Worm (Caenorhabditis elegans): ENCODE measurements around the gene srv-28.
A peak's percentile ranks its signal among the peaks of the same experiment; 100 is the strongest.
"Not testable (repeated sequence)": the region's sequence is repeated elsewhere in the genome, so short reads cannot be mapped to it uniquely, and the experiment has no call there.

Gene srv-28

ce11 chrIV:6259732-6260131 is 3.4 kb downstream of the srv-28 start, which contains the start of gene nlp-16:
Gene nlp-16, minus strand, starts transcription at chrIV:6259832.
- TF ChIP-seq blmp-1 (tag; optimal IDR thresholded peaks at IDR 0.05): no peak
- no peak for TF ChIP-seq hpl-2 (GFP tag; optimal IDR thresholded peaks at IDR 0.05)
- TF ChIP-seq fos-1 (tag; optimal IDR thresholded peaks at IDR 0.05): no peak
- TF ChIP-seq unc-30 (tag; optimal IDR thresholded peaks at IDR 0.05): no peak
- TF ChIP-seq sox-4 (tag; optimal IDR thresholded peaks at IDR 0.05): no peak
- no peak for TF ChIP-seq nhr-77 (tag; optimal IDR thresholded peaks at IDR 0.05)
- TF ChIP-seq ceh-8 (GFP tag; optimal IDR thresholded peaks at IDR 0.05): no peak
- no peak for TF ChIP-seq zag-1 (tag; optimal IDR thresholded peaks at IDR 0.05)
- TF ChIP-seq tlp-1 (tag; optimal IDR thresholded peaks at IDR 0.05): no peak
- no peak for TF ChIP-seq lin-15B (tag; optimal IDR thresholded peaks at IDR 0.05)
- TF ChIP-seq aha-1 (tag; optimal IDR thresholded peaks at IDR 0.05): no peak
- TF ChIP-seq nhr-84 (tag; optimal IDR thresholded peaks at IDR 0.05): no peak

ce11 chrIV:6258967-6259366 is 4.2 kb downstream of the srv-28 start:
- no peak for TF ChIP-seq sox-4 (tag; optimal IDR thresholded peaks at IDR 0.05)
- TF ChIP-seq lin-35 (GFP tag; optimal IDR thresholded peaks at IDR 0.05): no peak
- TF ChIP-seq nhr-47 (tag; optimal IDR thresholded peaks at IDR 0.05): no peak
- TF ChIP-seq lin-13 (GFP tag; optimal IDR thresholded peaks at IDR 0.05): no peak
- TF ChIP-seq sup-37 (GFP tag; optimal IDR thresholded peaks at IDR 0.05): no peak
- no peak for TF ChIP-seq egl-27 (tag; optimal IDR thresholded peaks at IDR 0.05)
- no peak for TF ChIP-seq unc-98 (GFP tag; IDR thresholded peaks at IDR 0.05)
- TF ChIP-seq nhr-28 (tag; optimal IDR thresholded peaks at IDR 0.05): no peak
- no peak for TF ChIP-seq ama-1 (optimal IDR thresholded peaks at IDR 0.05)

ce11 chrIV:6254635-6255034 is 8.5 kb downstream of the srv-28 start, which contains the start of gene T13A10.64:
Gene T13A10.64, plus strand, starts transcription at chrIV:6254935.
- TF ChIP-seq unc-62 (GFP tag; optimal IDR thresholded peaks at IDR 0.05) (no peak), blmp-1 (tag; optimal IDR thresholded peaks at IDR 0.05) (no peak), nhr-85 (tag) (no peak), elt-2 (tag; optimal IDR thresholded peaks at IDR 0.05) (no peak), nhr-71 (tag; optimal IDR thresholded peaks at IDR 0.05) (no peak), tlp-1 (tag; optimal IDR thresholded peaks at IDR 0.05) (no peak), egl-27 (tag; optimal IDR thresholded peaks at IDR 0.05) (no peak), nhr-28 (tag; optimal IDR thresholded peaks at IDR 0.05) (no peak), unc-30 (tag; optimal IDR thresholded peaks at IDR 0.05) (no peak)

- not testable (repeated sequence) for TF ChIP-seq vab-15, C04F5.9, ceh-82 (tag; optimal IDR thresholded peaks at IDR 0.05)
Observed at ce11 chrIV:6253000-6253399, 10.1 kb downstream of the srv-28 start, which contains the start of gene T13A10.2. Gene T13A10.2, plus strand, starts transcription at chrIV:6253300.

ce11 chrIV:6249591-6249990 is 13.6 kb downstream of the srv-28 start, which contains the start of gene F58F9.1:
Gene F58F9.1, plus strand, starts transcription at chrIV:6249841.
- TF ChIP-seq lir-3 (tag; optimal IDR thresholded peaks at IDR 0.05; ENCODE audit: poor library complexity) (no peak), lin-14 (GFP tag; optimal IDR thresholded peaks at IDR 0.05) (peak; percentile 64), ceh-8 (GFP tag; optimal IDR thresholded peaks at IDR 0.05) (no peak), rnt-1 (tag; optimal IDR thresholded peaks at IDR 0.05) (no peak), ets-5 (GFP tag; IDR thresholded peaks at IDR 0.05) (no peak), blmp-1 (tag; optimal IDR thresholded peaks at IDR 0.05) (no peak), lin-35 (GFP tag; optimal IDR thresholded peaks at IDR 0.05) (no peak), nhr-85 (tag) (no peak), elt-2 (tag; optimal IDR thresholded peaks at IDR 0.05) (no peak), zag-1 (tag; optimal IDR thresholded peaks at IDR 0.05) (no peak), hpl-2 (GFP tag; optimal IDR thresholded peaks at IDR 0.05) (no peak), fos-1 (tag; optimal IDR thresholded peaks at IDR 0.05) (no peak), lin-13 (GFP tag; optimal IDR thresholded peaks at IDR 0.05) (no peak), ceh-88 (GFP tag; IDR thresholded peaks at IDR 0.05) (no peak), snu-23 (GFP tag; optimal IDR thresholded peaks at IDR 0.05) (no peak), zip-4 (GFP tag; optimal IDR thresholded peaks at IDR 0.05) (no peak), fkh-4 (tag; optimal IDR thresholded peaks at IDR 0.05; ENCODE audit: borderline replicate concordance) (no peak), nhr-84 (tag; optimal IDR thresholded peaks at IDR 0.05) (no peak), egl-13 (tag; optimal IDR thresholded peaks at IDR 0.05) (peak; percentile 9), dsc-1 (tag; optimal IDR thresholded peaks at IDR 0.05) (peak; percentile 37), pqm-1 (tag; optimal IDR thresholded peaks at IDR 0.05) (no peak), unc-30 (tag; optimal IDR thresholded peaks at IDR 0.05) (no peak), swsn-7 (tag; optimal IDR thresholded peaks at IDR 0.05) (peak; percentile 4), lin-15B (tag; optimal IDR thresholded peaks at IDR 0.05) (no peak), ztf-4 (tag; optimal IDR thresholded peaks at IDR 0.05) (no peak), grh-1 (GFP tag; IDR thresholded peaks at IDR 0.05) (no peak), C04F5.9 (tag; optimal IDR thresholded peaks at IDR 0.05) (no peak), fkh-8 (tag; optimal IDR thresholded peaks at IDR 0.05) (no peak), skn-1 (tag; optimal IDR thresholded peaks at IDR 0.05) (no peak), mef-2 (tag; optimal IDR thresholded peaks at IDR 0.05) (no peak), nhr-77 (tag; optimal IDR thresholded peaks at IDR 0.05) (no peak)

Measured in whole organism, L1 larva.